Fruit fly (Drosophila melanogaster): ENCODE data around the gene CG14434.

CG14434 gene

DNA sequence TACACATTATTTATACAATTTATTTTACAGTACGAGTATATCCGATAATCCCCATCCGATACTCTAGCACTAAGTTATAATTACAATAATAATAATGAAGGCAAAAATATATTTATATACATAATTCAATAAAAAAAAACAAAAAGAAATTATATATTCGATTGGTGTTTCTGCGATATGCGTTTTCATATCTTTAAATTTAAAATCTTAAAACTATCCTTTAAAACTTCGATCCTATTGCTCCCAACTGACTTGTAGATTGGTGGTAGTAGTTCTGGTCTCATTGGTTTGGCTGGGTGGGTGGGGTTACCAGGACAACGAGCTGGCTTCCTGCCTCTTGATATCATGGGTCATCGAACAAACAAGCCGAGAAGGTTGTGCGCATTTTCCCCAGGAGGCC, 53.3 kb downstream of the CG14434 start, which contains the start of gene iav:
Gene iav (plus strand): TSS at position 301 of the 400 bp plus-strand sequence.
- TF ChIP-seq mirr (GFP tag; optimal IDR thresholded peaks at IDR 0.05) (no peak), CG10654 (GFP tag; optimal IDR thresholded peaks at IDR 0.05) (no peak), CG1647 (GFP tag; optimal IDR thresholded peaks at IDR 0.05) (no peak), nmo (GFP tag; optimal IDR thresholded peaks at IDR 0.05) (no peak), otp (GFP tag; IDR thresholded peaks at IDR 0.05) (no peak), CG17359 (tag; optimal IDR thresholded peaks at IDR 0.05) (no peak), p53 (GFP tag; optimal IDR thresholded peaks at IDR 0.05) (no peak), CG3065 (GFP tag; optimal IDR thresholded peaks at IDR 0.05) (no peak), CG34422 (GFP tag; IDR thresholded peaks at IDR 0.05) (no peak), Vsx1 (GFP tag; optimal IDR thresholded peaks at IDR 0.05) (no peak), Stat92E (GFP tag; optimal IDR thresholded peaks at IDR 0.05) (no peak), H2.0 (GFP tag; IDR thresholded peaks at IDR 0.05) (no peak), sens (GFP tag) (no peak)

DNA sequence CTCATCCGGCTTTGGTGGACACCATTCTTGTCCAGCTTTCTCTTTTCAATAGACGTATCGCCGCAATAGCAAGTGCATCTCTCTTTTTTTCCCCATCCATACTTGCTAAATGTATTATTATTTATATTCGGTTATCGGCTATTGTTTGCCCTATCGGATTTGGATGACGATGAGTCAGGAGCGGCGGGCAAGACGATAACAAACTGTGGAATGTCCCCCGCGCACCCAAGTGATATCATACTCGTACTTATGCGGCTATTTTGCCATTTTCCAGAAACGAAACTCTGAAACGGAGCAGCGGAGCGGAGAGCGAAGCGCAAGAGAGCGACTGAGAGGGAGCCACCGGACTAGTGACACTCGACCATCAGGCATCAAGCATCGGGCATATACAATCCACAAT, 61.6 kb downstream of the CG14434 start:
- TF ChIP-seq kay (GFP tag; optimal IDR thresholded peaks at IDR 0.05): peak; percentile 50
- TF ChIP-seq esg (GFP tag; conservative IDR thresholded peaks at IDR 0.05): no peak
- no peak for TF ChIP-seq Gsc (GFP tag; IDR thresholded peaks at IDR 0.05)
- TF ChIP-seq Asciz (GFP tag; optimal IDR thresholded peaks at IDR 0.05): no peak
- peak; percentile 28 to 41 for TF ChIP-seq Trl (optimal IDR thresholded peaks at IDR 0.05)
- TF ChIP-seq Trl (GFP tag; optimal IDR thresholded peaks at IDR 0.05): no peak
- peak; percentile 98 for TF ChIP-seq sd (tag; optimal IDR thresholded peaks at IDR 0.05)
- no peak for TF ChIP-seq ap (GFP tag; IDR thresholded peaks at IDR 0.05)
- no peak for TF ChIP-seq CG8388 (GFP tag; optimal IDR thresholded peaks at IDR 0.05)
- peak; percentile 89 for TF ChIP-seq sug (tag; optimal IDR thresholded peaks at IDR 0.05)
- TF ChIP-seq Hey (tag; optimal IDR thresholded peaks at IDR 0.05): no peak

DNA sequence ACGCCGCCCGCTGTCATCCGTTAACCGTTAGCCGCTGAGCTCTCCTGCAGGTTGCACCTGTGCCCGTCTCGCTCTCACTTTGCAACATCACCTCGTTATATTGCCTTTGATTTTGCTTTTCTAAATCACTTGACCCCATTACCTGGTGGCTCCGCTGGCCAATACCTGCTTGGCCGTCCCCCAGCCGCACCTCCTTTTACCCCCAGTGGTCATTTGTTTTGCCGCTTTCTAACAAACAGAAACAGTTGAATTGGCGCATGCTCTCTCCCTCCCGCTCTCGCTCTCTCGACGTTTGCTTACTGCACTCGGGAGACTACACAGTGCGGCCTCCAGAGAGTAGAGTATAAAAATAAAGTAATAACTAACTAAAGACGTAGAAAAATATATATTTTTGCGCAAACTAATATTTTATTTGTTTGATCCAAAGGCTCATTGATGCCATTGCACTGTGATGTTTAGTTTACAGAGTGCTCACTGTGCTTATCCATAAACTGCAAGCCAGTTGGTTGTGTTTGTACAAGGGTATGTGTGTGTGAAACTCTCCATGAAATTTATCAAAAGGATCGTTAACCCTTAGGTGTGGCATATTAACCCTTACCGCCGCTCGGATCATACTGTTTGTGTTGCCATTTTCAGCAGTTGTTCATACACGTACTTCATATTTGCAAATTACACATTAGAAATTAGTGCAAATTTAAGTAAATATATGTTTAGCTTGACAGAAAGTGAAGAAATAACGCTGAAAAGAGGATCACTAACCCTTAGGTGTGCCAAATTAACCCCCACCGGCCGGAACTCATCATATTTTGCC, 62.3 kb downstream of the CG14434 start:
- TF ChIP-seq CG30403 (GFP tag; optimal IDR thresholded peaks at IDR 0.05): peak; percentile 78
- peak; percentile 87 for TF ChIP-seq Aef1 (GFP tag; IDR thresholded peaks at IDR 0.05)
- TF ChIP-seq CG13123 (GFP tag; optimal IDR thresholded peaks at IDR 0.05): peak; percentile 38
- TF ChIP-seq dimm (GFP tag; IDR thresholded peaks at IDR 0.05): peak; percentile 76
- peak; percentile 59 for TF ChIP-seq trem (tag; optimal IDR thresholded peaks at IDR 0.05)
- peak; percentile 79 for TF ChIP-seq HHEX (GFP tag; optimal IDR thresholded peaks at IDR 0.05)
- TF ChIP-seq tap (tag; optimal IDR thresholded peaks at IDR 0.05): no peak
- no peak for TF ChIP-seq Lpt (GFP tag; optimal IDR thresholded peaks at IDR 0.05)
- no peak for TF ChIP-seq CG2116 (GFP tag; optimal IDR thresholded peaks at IDR 0.05)
- TF ChIP-seq ATbp (GFP tag; optimal IDR thresholded peaks at IDR 0.05): peak; percentile 80
- TF ChIP-seq CG2199 (GFP tag; IDR thresholded peaks at IDR 0.05): peak; percentile 60; the same call in 1 of the 3 replicates
- peak; percentile 53 for TF ChIP-seq Six4 (GFP tag; optimal IDR thresholded peaks at IDR 0.05)
- no peak for TF ChIP-seq CG8388 (GFP tag; optimal IDR thresholded peaks at IDR 0.05)
- peak; percentile 76 for TF ChIP-seq dati (GFP tag; IDR thresholded peaks at IDR 0.05)
- peak; percentile 71; the same call in 2 of the 3 replicates for TF ChIP-seq CG6175 (GFP tag; IDR thresholded peaks at IDR 0.05)
- peak; percentile 74 for TF ChIP-seq cas (GFP tag; IDR thresholded peaks at IDR 0.05)
- TF ChIP-seq tup (GFP tag; optimal IDR thresholded peaks at IDR 0.05): peak; percentile 46
- TF ChIP-seq disco-r (GFP tag; optimal IDR thresholded peaks at IDR 0.05): peak; percentile 41
- peak; percentile 87 for TF ChIP-seq ara (GFP tag; IDR thresholded peaks at IDR 0.05)
- peak; percentile 49 for TF ChIP-seq CG10147 (GFP tag; optimal IDR thresholded peaks at IDR 0.05)
- TF ChIP-seq CG16813 (GFP tag; IDR thresholded peaks at IDR 0.05; ENCODE audit: partially characterized antibody): no peak
- no peak for TF ChIP-seq CG17568 (GFP tag; optimal IDR thresholded peaks at IDR 0.05)
- TF ChIP-seq Adf1 (GFP tag; IDR thresholded peaks at IDR 0.05): peak; percentile 46; the same call in 1 of the 2 replicates
- peak; percentile 82 for TF ChIP-seq nmo (GFP tag; optimal IDR thresholded peaks at IDR 0.05)
- TF ChIP-seq grau (tag; optimal IDR thresholded peaks at IDR 0.05): peak; percentile 98
- peak; percentile 30 for TF ChIP-seq cato (GFP tag; optimal IDR thresholded peaks at IDR 0.05; ENCODE audit: borderline replicate concordance)
